Worm (Caenorhabditis elegans) whole organism, L4 larva: Measurements from ENCODE around the gene F09A5.2.
A peak's percentile ranks its signal among the peaks of the same experiment; 100 is the strongest.

Experiments used
- F10B5.3 ChIP-seq: sonication (generic microtip); optimal IDR thresholded peaks from 2 replicates; lab custom pipeline; 2016; ENCODE audit warnings: mild to moderate bottlenecking, missing genetic modification characterization, missing compliant biosample characterization
- F37D6.2 ChIP-seq: sonication (generic microtip); optimal IDR thresholded peaks from 2 replicates; lab custom pipeline; 2016; ENCODE audit warnings: mild to moderate bottlenecking, missing genetic modification characterization, missing compliant biosample characterization
- T20F7.1 ChIP-seq: fragments of 200-800 bp; sonication (Bioruptor generic); optimal IDR thresholded peaks from 2 replicates; lab custom pipeline; 2018; ENCODE audit warnings: mild to moderate bottlenecking, missing genetic modification characterization, missing compliant biosample characterization
- T26A8.4 ChIP-seq: fragments of 200-800 bp; sonication (Bioruptor generic); IDR thresholded peaks from 2 replicates; pipeline ENCODE4 v1.3.6; 2022; ENCODE audit warnings: missing genetic modification characterization, missing compliant biosample characterization
- Y105C5A.15 ChIP-seq: fragments of 200-800 bp; sonication (Bioruptor generic); IDR thresholded peaks from 2 replicates; pipeline ENCODE4 v1.3.6; 2022; ENCODE audit warnings: missing genetic modification characterization, missing compliant biosample characterization
- Y48G9A.11 ChIP-seq: fragments of 200-800 bp; sonication (Bioruptor generic); IDR thresholded peaks from 2 replicates; pipeline ENCODE4 v1.3.6; 2022; ENCODE audit warnings: missing genetic modification reagents, missing genetic modification characterization, missing compliant biosample characterization
- Y5F2A.4 ChIP-seq: fragments of 200-800 bp; sonication (Bioruptor generic); optimal IDR thresholded peaks from 2 replicates; lab custom pipeline; 2018; ENCODE audit warnings: mild to moderate bottlenecking, missing genetic modification characterization, missing compliant biosample characterization
- Y75B8A.6 ChIP-seq: fragments of 200-800 bp; sonication (Bioruptor generic); IDR thresholded peaks from 2 replicates; pipeline ENCODE4 v1.3.6; 2022; ENCODE audit warnings: missing genetic modification reagents, missing genetic modification characterization, missing compliant biosample characterization
- ZK337.2 ChIP-seq: fragments of 200-800 bp; sonication (Bioruptor generic); IDR thresholded peaks from 2 replicates; pipeline ENCODE4 v1.3.6; 2022; ENCODE audit warnings: missing genetic modification reagents, missing genetic modification characterization, missing compliant biosample characterization
- ZK546.5 ChIP-seq, 2 experiments: sonication (generic microtip); optimal IDR thresholded peaks; 2 replicates each; lab custom pipeline; 2017; ENCODE audit warnings: missing biosample characterization in 2 of 2, missing genetic modification characterization in 2 of 2
- aly-2 ChIP-seq: sonication (generic microtip); optimal IDR thresholded peaks from 2 replicates; lab custom pipeline; 2018; ENCODE audit warnings: missing biosample characterization, missing genetic modification characterization
- ama-1 ChIP-seq: fragments of 150-350 bp; optimal IDR thresholded peaks from 2 replicates; lab custom pipeline; 2014; ENCODE audit warnings: inconsistent platforms, mixed read lengths
- arid-1 ChIP-seq: fragments of 200-800 bp; sonication (Bioruptor generic); conservative IDR thresholded peaks from 2 replicates; pipeline ENCODE4 v1.3.6; 2022; ENCODE audit warnings: missing genetic modification reagents, missing genetic modification characterization, missing compliant biosample characterization
- attf-4 ChIP-seq: sonication (generic microtip); optimal IDR thresholded peaks from 3 replicates; lab custom pipeline; 2017; ENCODE audit warnings: missing biosample characterization, missing genetic modification characterization
- ceh-20 ChIP-seq: fragments of 200-800 bp; sonication (Bioruptor generic); IDR thresholded peaks from 2 replicates; pipeline ENCODE4 v1.3.6; 2022; ENCODE audit warnings: missing genetic modification reagents, missing genetic modification characterization, missing compliant biosample characterization
- ceh-32 ChIP-seq: sonication (generic microtip); optimal IDR thresholded peaks from 2 replicates; lab custom pipeline; 2016; ENCODE audit warnings: mild to moderate bottlenecking, missing genetic modification characterization, missing compliant biosample characterization; ENCODE audit not compliant: poor library complexity
- ceh-44 ChIP-seq: fragments of 200-800 bp; sonication (Bioruptor generic); IDR thresholded peaks from 2 replicates; pipeline ENCODE4 v1.3.6; 2022; ENCODE audit warnings: missing genetic modification reagents, missing genetic modification characterization, missing compliant biosample characterization
- ces-1 ChIP-seq: fragments of 150-350 bp; sonication (generic microtip); optimal IDR thresholded peaks from 4 replicates; lab custom pipeline; 2014; ENCODE audit warnings: missing biosample characterization, missing genetic modification reagents, missing genetic modification characterization
- daf-12 ChIP-seq: fragments of 150-350 bp; optimal IDR thresholded peaks from 2 replicates; lab custom pipeline; 2014; ENCODE audit warnings: missing biosample characterization, missing genetic modification reagents, missing genetic modification characterization
- daf-8 ChIP-seq: fragments of 200-800 bp; sonication (Bioruptor generic); IDR thresholded peaks from 2 replicates; pipeline ENCODE4 v1.3.6; 2022; ENCODE audit warnings: missing genetic modification characterization, missing compliant biosample characterization
- dmd-6 ChIP-seq: fragments of 200-800 bp; sonication (Bioruptor generic); IDR thresholded peaks from 2 replicates; pipeline ENCODE4 v1.3.6; 2022; ENCODE audit warnings: missing genetic modification reagents, missing genetic modification characterization, missing compliant biosample characterization
- dmd-9 ChIP-seq: fragments of 200-800 bp; sonication (Bioruptor generic); IDR thresholded peaks from 2 replicates; pipeline ENCODE4 v1.3.6; 2022; ENCODE audit warnings: missing genetic modification reagents, missing genetic modification characterization, missing compliant biosample characterization
- dpl-1 ChIP-seq: fragments of 150-350 bp; optimal IDR thresholded peaks from 2 replicates; lab custom pipeline; 2014; ENCODE audit warnings: missing biosample characterization, missing genetic modification reagents, missing genetic modification characterization
- duxl-1 ChIP-seq: sonication (generic microtip); optimal IDR thresholded peaks from 2 replicates; lab custom pipeline; 2016; ENCODE audit warnings: mild to moderate bottlenecking, missing genetic modification characterization, moderate library complexity, missing compliant biosample characterization; ENCODE audit not compliant: poor library complexity
- dve-1 ChIP-seq: sonication (generic microtip); optimal IDR thresholded peaks from 2 replicates; lab custom pipeline; 2017; ENCODE audit warnings: antibody characterized with exemption, mild to moderate bottlenecking, missing genetic modification characterization, missing compliant biosample characterization; ENCODE audit not compliant: insufficient read depth
- fkh-10 ChIP-seq: fragments of 150-350 bp; optimal IDR thresholded peaks from 2 replicates; lab custom pipeline; 2014; ENCODE audit warnings: missing biosample characterization, missing genetic modification reagents, missing genetic modification characterization
- gei-8 ChIP-seq: fragments of 200-800 bp; sonication (Bioruptor generic); optimal IDR thresholded peaks from 2 replicates; lab custom pipeline; 2018; ENCODE audit warnings: mild to moderate bottlenecking, missing genetic modification characterization, missing compliant biosample characterization
- hif-1 ChIP-seq, 2 experiments: sonication (generic microtip); optimal IDR thresholded peaks; 2 replicates each; lab custom pipeline; 2016 to 2017; ENCODE audit warnings: missing compliant biosample characterization in 2 of 2, missing genetic modification characterization in 2 of 2, missing genetic modification reagents in 2 of 2, missing genotype in 2 of 2, mild to moderate bottlenecking in 1 of 2
- hlh-11 ChIP-seq: fragments of 200-800 bp; sonication (Bioruptor generic); optimal IDR thresholded peaks from 2 replicates; lab custom pipeline; 2018; ENCODE audit warnings: mild to moderate bottlenecking, missing genetic modification characterization, missing compliant biosample characterization
- jun-1 ChIP-seq: fragments of 150-350 bp; optimal IDR thresholded peaks from 2 replicates; lab custom pipeline; 2014; ENCODE audit warnings: missing biosample characterization, missing genetic modification reagents, missing genetic modification characterization
- lim-7 ChIP-seq: fragments of 200-800 bp; sonication (Bioruptor generic); IDR thresholded peaks from 2 replicates; pipeline ENCODE4 v1.3.6; 2022; ENCODE audit warnings: missing genetic modification characterization, missing compliant biosample characterization
- lin-13 ChIP-seq: fragments of 150-350 bp; optimal IDR thresholded peaks from 2 replicates; lab custom pipeline; 2014; ENCODE audit warnings: missing biosample characterization, missing genetic modification reagents, missing genetic modification characterization
- lin-29 ChIP-seq: fragments of 200-800 bp; sonication (Bioruptor generic); IDR thresholded peaks from 2 replicates; pipeline ENCODE4 v1.3.6; 2022; ENCODE audit warnings: missing genetic modification reagents, missing genetic modification characterization, missing compliant biosample characterization
- mxl-3 ChIP-seq: fragments of 200-800 bp; sonication (Bioruptor generic); optimal IDR thresholded peaks from 2 replicates; lab custom pipeline; 2018; ENCODE audit warnings: mild to moderate bottlenecking, missing genetic modification characterization, missing compliant biosample characterization
- nhr-10 ChIP-seq: fragments of 150-350 bp; optimal IDR thresholded peaks from 2 replicates; lab custom pipeline; 2014; ENCODE audit warnings: missing biosample characterization, missing genetic modification characterization
- nhr-111 ChIP-seq: fragments of 200-800 bp; sonication (Bioruptor generic); optimal IDR thresholded peaks from 2 replicates; lab custom pipeline; 2018; ENCODE audit warnings: mild to moderate bottlenecking, missing genetic modification characterization, missing compliant biosample characterization
- nhr-237 ChIP-seq: sonication (generic microtip); optimal IDR thresholded peaks from 2 replicates; lab custom pipeline; 2017; ENCODE audit warnings: missing biosample characterization, missing genetic modification characterization
- nhr-25 ChIP-seq: sonication (generic microtip); optimal IDR thresholded peaks from 2 replicates; lab custom pipeline; 2017; ENCODE audit warnings: missing genetic modification characterization, mild to moderate bottlenecking, missing compliant biosample characterization, antibody characterized with exemption, moderate library complexity, borderline replicate concordance; ENCODE audit not compliant: insufficient read depth
- nhr-28 ChIP-seq: fragments of 150-350 bp; optimal IDR thresholded peaks from 2 replicates; lab custom pipeline; 2014; ENCODE audit warnings: missing biosample characterization, missing genetic modification characterization
- nhr-41 ChIP-seq: fragments of 200-800 bp; sonication (Bioruptor generic); IDR thresholded peaks from 2 replicates; pipeline ENCODE4 v1.3.6; 2022; ENCODE audit warnings: missing genetic modification reagents, missing genetic modification characterization, missing compliant biosample characterization
- nhr-42 ChIP-seq: fragments of 200-800 bp; sonication (Bioruptor generic); IDR thresholded peaks from 2 replicates; pipeline ENCODE4 v1.3.6; 2022; ENCODE audit warnings: missing genetic modification characterization, missing compliant biosample characterization
- nhr-48 ChIP-seq: sonication (generic microtip); optimal IDR thresholded peaks from 2 replicates; lab custom pipeline; 2016; ENCODE audit warnings: mild to moderate bottlenecking, missing genetic modification characterization, missing compliant biosample characterization
- nhr-76 ChIP-seq: fragments of 150-350 bp; optimal IDR thresholded peaks from 2 replicates; lab custom pipeline; 2014; ENCODE audit warnings: missing biosample characterization, missing genetic modification characterization
- php-3 ChIP-seq: fragments of 200-800 bp; sonication (Bioruptor generic); IDR thresholded peaks from 2 replicates; pipeline ENCODE4 v1.3.6; 2022; ENCODE audit warnings: missing genetic modification reagents, missing genetic modification characterization, missing compliant biosample characterization
- rbr-2 ChIP-seq: sonication (generic microtip); optimal IDR thresholded peaks from 2 replicates; lab custom pipeline; 2016; ENCODE audit warnings: missing genotype, missing genetic modification characterization, missing compliant biosample characterization
- sdz-12 ChIP-seq: fragments of 200-800 bp; sonication (Bioruptor generic); optimal IDR thresholded peaks from 2 replicates; lab custom pipeline; 2018; ENCODE audit warnings: mild to moderate bottlenecking, missing genetic modification characterization, missing compliant biosample characterization
- spr-3 ChIP-seq: fragments of 200-800 bp; sonication (Bioruptor generic); optimal IDR thresholded peaks from 2 replicates; lab custom pipeline; 2018; ENCODE audit warnings: mild to moderate bottlenecking, missing genetic modification characterization, missing compliant biosample characterization
- tag-97 ChIP-seq: fragments of 200-800 bp; sonication (Bioruptor generic); IDR thresholded peaks from 2 replicates; pipeline ENCODE4 v1.3.6; 2022; ENCODE audit warnings: missing genetic modification characterization, missing compliant biosample characterization
- unc-130 ChIP-seq: sonication (generic microtip); optimal IDR thresholded peaks from 2 replicates; lab custom pipeline; 2016; ENCODE audit warnings: missing genetic modification reagents, missing genetic modification characterization, missing compliant biosample characterization
- zag-1 ChIP-seq: fragments of 150-350 bp; optimal IDR thresholded peaks from 2 replicates; lab custom pipeline; 2014; ENCODE audit warnings: missing biosample characterization, missing genetic modification characterization
- zip-11 ChIP-seq: fragments of 200-800 bp; sonication (Bioruptor generic); IDR thresholded peaks from 2 replicates; pipeline ENCODE4 v1.3.6; 2022; ENCODE audit warnings: missing genetic modification characterization, missing compliant biosample characterization

F09A5.2 gene

ce11 chrX:13106177-13106761 is 28.6 kb upstream of the F09A5.2 start (continued):
- TF ChIP-seq jun-1 (tag; lab: Kevin White, UChicago) (no peak), arid-1 (GFP tag; lab: Robert Waterston, UW) (no peak), daf-8 (GFP tag; lab: Robert Waterston, UW) (no peak), ZK546.5 (tag; optimal IDR thresholded peaks at IDR 0.05; lab: Kevin White, UChicago) (no peak), nhr-41 (GFP tag; lab: Robert Waterston, UW) (no peak), dpl-1 (GFP tag; lab: Kevin White, UChicago) (no peak), Y5F2A.4 (GFP tag; lab: Kevin White, UChicago) (no peak), php-3 (GFP tag; lab: Robert Waterston, UW) (peak; percentile 25; the same call in 1 of the 2 replicates), fkh-10 (GFP tag; lab: Kevin White, UChicago) (no peak), ama-1 (lab: Kevin White, UChicago) (no peak), unc-130 (GFP tag; lab: Kevin White, UChicago) (no peak), ZK337.2 (no peak), nhr-10 (tag; lab: Kevin White, UChicago) (peak; percentile 43), nhr-237 (tag; lab: Kevin White, UChicago) (no peak), nhr-111 (GFP tag; lab: Kevin White, UChicago) (no peak), ceh-20 (GFP tag; lab: Robert Waterston, UW) (0 out of 2 replicates have a peak, but pooled peaks have one; percentile 45), lin-29 (GFP tag; lab: Robert Waterston, UW) (no peak), tag-97 (no peak), F37D6.2 (tag; lab: Kevin White, UChicago) (no peak), zip-11 (no peak), Y105C5A.15 (GFP tag; lab: Robert Waterston, UW) (no peak), rbr-2 (no peak), ces-1 (GFP tag; lab: Kevin White, UChicago) (no peak), lim-7 (GFP tag; lab: Robert Waterston, UW) (no peak), attf-4 (tag; lab: Kevin White, UChicago) (no peak), hif-1 (tag; optimal IDR thresholded peaks at IDR 0.05; lab: Kevin White, UChicago) (peak in 1 of 2 experiments; percentile 76), dmd-6 (GFP tag; lab: Robert Waterston, UW) (peak; percentile 34), nhr-25 (no peak), lin-13 (no peak), sdz-12 (GFP tag; lab: Kevin White, UChicago) (no peak), duxl-1 (no peak), nhr-48 (tag; lab: Kevin White, UChicago) (peak; percentile 11), gei-8 (GFP tag; lab: Kevin White, UChicago) (no peak), dmd-9 (no peak), T26A8.4 (no peak; the same call in 1 of the 2 replicates), aly-2 (tag; lab: Kevin White, UChicago) (no peak), hlh-11 (peak; percentile 70), nhr-42 (GFP tag; lab: Robert Waterston, UW) (no peak), F10B5.3 (tag; lab: Kevin White, UChicago) (no peak), dve-1 (tag; lab: Kevin White, UChicago) (peak; percentile 37), ceh-32 (tag; lab: Kevin White, UChicago) (no peak), nhr-76 (tag; lab: Kevin White, UChicago) (no peak), ceh-44 (GFP tag; lab: Robert Waterston, UW) (no peak), zag-1 (tag; lab: Kevin White, UChicago) (no peak), Y75B8A.6 (GFP tag; lab: Robert Waterston, UW) (no peak), mxl-3 (no peak), nhr-28 (peak; percentile 59), spr-3 (no peak), daf-12 (tag; lab: Kevin White, UChicago) (no peak), Y48G9A.11 (GFP tag; lab: Robert Waterston, UW) (no peak), T20F7.1 (GFP tag; lab: Kevin White, UChicago) (no peak)
